Fruit fly (Drosophila melanogaster): ENCODE results near the gene Nhe1.

The Nhe1 gene

dm6 chr2L:107476-108436 is 1.2 kb upstream of the Nhe1 start (continued):
- peak; percentile 69 for TF ChIP-seq CG1529 (GFP tag; optimal IDR thresholded peaks at IDR 0.05)
- TF ChIP-seq Dfd (GFP tag; optimal IDR thresholded peaks at IDR 0.05): no peak
- no peak for TF ChIP-seq Tbp (GFP tag; optimal IDR thresholded peaks at IDR 0.05)
- TF ChIP-seq CG10274 (GFP tag; optimal IDR thresholded peaks at IDR 0.05): no peak
- peak; percentile 16 for TF ChIP-seq CG30020 (tag; optimal IDR thresholded peaks at IDR 0.05)
- TF ChIP-seq pnt (GFP tag; optimal IDR thresholded peaks at IDR 0.05): no peak
- TF ChIP-seq NC2β (GFP tag; optimal IDR thresholded peaks at IDR 0.05): no peak
- TF ChIP-seq aop (GFP tag; IDR thresholded peaks at IDR 0.05): no peak
- TF ChIP-seq bsh (GFP tag; optimal IDR thresholded peaks at IDR 0.05): no peak
- TF ChIP-seq amos (GFP tag; IDR thresholded peaks at IDR 0.05; ENCODE audit: partially characterized antibody): peak; percentile 17; the same call in 1 of the 2 replicates
- TF ChIP-seq so (GFP tag; IDR thresholded peaks at IDR 0.05): 0 out of 3 replicates have a peak, but pooled peaks have one; percentile 36
- TF ChIP-seq sc (optimal IDR thresholded peaks at IDR 0.05): no peak
- TF ChIP-seq sc (GFP tag; optimal IDR thresholded peaks at IDR 0.05): no peak
- peak; percentile 0 for TF ChIP-seq Jarid2 (GFP tag; optimal IDR thresholded peaks at IDR 0.05)
- peak; percentile 59 for TF ChIP-seq gcm (GFP tag; optimal IDR thresholded peaks at IDR 0.05)
- TF ChIP-seq grau (tag; optimal IDR thresholded peaks at IDR 0.05): peak; percentile 35
- TF ChIP-seq CG5180 (GFP tag; optimal IDR thresholded peaks at IDR 0.05): peak; percentile 45
- no peak for TF ChIP-seq CG34422 (GFP tag; IDR thresholded peaks at IDR 0.05)
- peak; percentile 17 for TF ChIP-seq CG15601 (tag; optimal IDR thresholded peaks at IDR 0.05)
- TF ChIP-seq PHDP (tag; optimal IDR thresholded peaks at IDR 0.05): peak; percentile 7
- peak; percentile 25 for TF ChIP-seq CrebB (tag; optimal IDR thresholded peaks at IDR 0.05)
- no peak for TF ChIP-seq lola (GFP tag; optimal IDR thresholded peaks at IDR 0.05)
- TF ChIP-seq wek (GFP tag; optimal IDR thresholded peaks at IDR 0.05): no peak
- TF ChIP-seq CG10431 (GFP tag; optimal IDR thresholded peaks at IDR 0.05): peak; percentile 90
- TF ChIP-seq Hand (GFP tag; optimal IDR thresholded peaks at IDR 0.05): peak; percentile 60
- TF ChIP-seq cas (GFP tag; IDR thresholded peaks at IDR 0.05): 0 out of 2 replicates have a peak, but pooled peaks have one; percentile 11
- no peak for TF ChIP-seq CG10979 (tag; optimal IDR thresholded peaks at IDR 0.05)
- peak; percentile 22 for TF ChIP-seq unpg (GFP tag; optimal IDR thresholded peaks at IDR 0.05)
- TF ChIP-seq CG6765 (GFP tag; optimal IDR thresholded peaks at IDR 0.05): peak; percentile 71
- peak; percentile 82 for TF ChIP-seq pros (GFP tag; optimal IDR thresholded peaks at IDR 0.05)
- TF ChIP-seq CG17385 (GFP tag; optimal IDR thresholded peaks at IDR 0.05): peak; percentile 56

dm6 chr2L:107032-107431 is 500 bp upstream of the Nhe1 start:
- TF ChIP-seq gfzf (GFP tag; optimal IDR thresholded peaks at IDR 0.05): peak; percentile 25
- TF ChIP-seq CG14441 (GFP tag; IDR thresholded peaks at IDR 0.05): no peak
- peak in 1 of 2 experiments; percentile 48 for TF ChIP-seq Pdp1 (GFP tag; optimal IDR thresholded peaks at IDR 0.05)
- 0 out of 3 replicates have a peak, but pooled peaks have one; percentile 9 for TF ChIP-seq CG6791 (GFP tag; IDR thresholded peaks at IDR 0.05; ENCODE audit: partially characterized antibody)
- no peak for TF ChIP-seq CG16779 (GFP tag; IDR thresholded peaks at IDR 0.05)
- TF ChIP-seq MBD-R2 (GFP tag; IDR thresholded peaks at IDR 0.05): no peak
- no peak for TF ChIP-seq CG7372 (GFP tag; IDR thresholded peaks at IDR 0.05)
- TF ChIP-seq Med (GFP tag): peak; percentile 38
- peak; percentile 42 for TF ChIP-seq CG34376 (GFP tag; optimal IDR thresholded peaks at IDR 0.05)
- TF ChIP-seq sug (tag; optimal IDR thresholded peaks at IDR 0.05): peak; percentile 81
- no peak for TF ChIP-seq eyg (GFP tag; optimal IDR thresholded peaks at IDR 0.05)

Data from whole organism, embryonic.